Worm (Caenorhabditis elegans): ENCODE data around the gene K09F5.1.

Gene K09F5.1

ce11 chrX:7720565-7720964 lies 18.9 kb upstream of the K09F5.1 start:
- TF ChIP-seq che-1 (tag; optimal IDR thresholded peaks at IDR 0.05) (no peak), pax-1 (tag; optimal IDR thresholded peaks at IDR 0.05) (no peak), ahr-1 (tag; optimal IDR thresholded peaks at IDR 0.05) (no peak), ceh-24 (tag; optimal IDR thresholded peaks at IDR 0.05) (no peak), fkh-10 (GFP tag; optimal IDR thresholded peaks at IDR 0.05) (no peak), ceh-48 (tag; optimal IDR thresholded peaks at IDR 0.05) (no peak), hlh-13 (GFP tag; optimal IDR thresholded peaks at IDR 0.05) (no peak), sdc-2 (tag; optimal IDR thresholded peaks at IDR 0.05) (no peak), T23F11.4 (GFP tag; optimal IDR thresholded peaks at IDR 0.05) (no peak), dve-1 (tag; optimal IDR thresholded peaks at IDR 0.05) (no peak), eyg-1 (tag; optimal IDR thresholded peaks at IDR 0.05) (no peak), ceh-31 (tag; optimal IDR thresholded peaks at IDR 0.05) (no peak), unc-86 (tag; optimal IDR thresholded peaks at IDR 0.05) (no peak), Y22D7AL.16 (tag; optimal IDR thresholded peaks at IDR 0.05) (no peak), C38D4.7 (GFP tag; optimal IDR thresholded peaks at IDR 0.05) (no peak)

ce11 chrX:7724099-7724498 lies 15.4 kb upstream of the K09F5.1 start:
- TF ChIP-seq nhr-11 (tag; optimal IDR thresholded peaks at IDR 0.05) (no peak), fax-1 (tag; optimal IDR thresholded peaks at IDR 0.05) (no peak), K02D7.2 (tag; optimal IDR thresholded peaks at IDR 0.05) (no peak)

- no peak for TF ChIP-seq unc-86 (tag; optimal IDR thresholded peaks at IDR 0.05)
- no peak for TF ChIP-seq ama-1 (optimal IDR thresholded peaks at IDR 0.05)
- TF ChIP-seq syd-9 (tag; optimal IDR thresholded peaks at IDR 0.05), result no peak
- TF ChIP-seq tbx-2 (tag; optimal IDR thresholded peaks at IDR 0.05), result no peak
- no peak for TF ChIP-seq ceh-24 (tag; optimal IDR thresholded peaks at IDR 0.05)
- no peak for TF ChIP-seq tbx-7 (tag; optimal IDR thresholded peaks at IDR 0.05)
- TF ChIP-seq Y22D7AL.16 (tag; optimal IDR thresholded peaks at IDR 0.05), result no peak
- TF ChIP-seq sox-4 (tag; optimal IDR thresholded peaks at IDR 0.05), result no peak
- TF ChIP-seq hlh-30 (tag; optimal IDR thresholded peaks at IDR 0.05; ENCODE audit: insufficient read depth), result no peak
- no peak for TF ChIP-seq ahr-1 (tag; optimal IDR thresholded peaks at IDR 0.05)
- no peak for TF ChIP-seq hlh-8 (tag; optimal IDR thresholded peaks at IDR 0.05)
Measured at ce11 chrX:7725615-7726014, 13.8 kb upstream of the K09F5.1 start, which contains the start of gene spp-14. Gene spp-14, plus strand, starts transcription at chrX:7725979.

ce11 chrX:7726351-7726750 lies 13.1 kb upstream of the K09F5.1 start:
- TF ChIP-seq lim-6 (tag; optimal IDR thresholded peaks at IDR 0.05) (no peak), sox-2 (GFP tag; IDR thresholded peaks at IDR 0.05) (no peak), K02D7.2 (tag; optimal IDR thresholded peaks at IDR 0.05) (no peak), pax-1 (tag; optimal IDR thresholded peaks at IDR 0.05) (no peak), ceh-30 (tag; optimal IDR thresholded peaks at IDR 0.05) (no peak), pqm-1 (tag; optimal IDR thresholded peaks at IDR 0.05) (no peak), che-1 (tag; optimal IDR thresholded peaks at IDR 0.05) (no peak), pros-1 (tag; optimal IDR thresholded peaks at IDR 0.05) (no peak), ceh-34 (tag; optimal IDR thresholded peaks at IDR 0.05) (no peak), gmeb-2 (tag; optimal IDR thresholded peaks at IDR 0.05) (no peak), ref-2 (tag; optimal IDR thresholded peaks at IDR 0.05) (no peak), hlh-6 (tag; optimal IDR thresholded peaks at IDR 0.05) (no peak), tbx-7 (tag; optimal IDR thresholded peaks at IDR 0.05) (no peak), pag-3 (tag; optimal IDR thresholded peaks at IDR 0.05; ENCODE audit: borderline replicate concordance) (no peak), sdc-2 (tag; optimal IDR thresholded peaks at IDR 0.05) (no peak), hlh-30 (tag; optimal IDR thresholded peaks at IDR 0.05; ENCODE audit: insufficient read depth) (no peak), C38D4.7 (GFP tag; optimal IDR thresholded peaks at IDR 0.05) (no peak)

ce11 chrX:7727601-7728000 lies 11.9 kb upstream of the K09F5.1 start, which contains the start of gene vit-1:
Gene vit-1, plus strand, starts transcription at chrX:7727889.
- no peak for TF ChIP-seq hlh-8 (tag; optimal IDR thresholded peaks at IDR 0.05)
- TF ChIP-seq npax-4 (tag; optimal IDR thresholded peaks at IDR 0.05), result no peak
- TF ChIP-seq ceh-6 (GFP tag; optimal IDR thresholded peaks at IDR 0.05), result no peak
- TF ChIP-seq ama-1 (optimal IDR thresholded peaks at IDR 0.05), result no peak

Data from whole organism, late embryonic.